Fruit fly (Drosophila melanogaster): ENCODE results near the gene Ir7c.

Ir7c gene

dm6 chrX:7908239-7909068 lies 34.3 kb downstream of the Ir7c start, which contains the start of the genes dpr14 and spidey:
Gene dpr14, minus strand, starts transcription at chrX:7908286.
Gene spidey, plus strand, starts transcription at chrX:7908931.
- TF ChIP-seq CG33017 (tag; optimal IDR thresholded peaks at IDR 0.05): peak; percentile 78
- TF ChIP-seq cic (GFP tag; optimal IDR thresholded peaks at IDR 0.05): peak; percentile 55
- peak; percentile 89 for TF ChIP-seq CG11617 (GFP tag; optimal IDR thresholded peaks at IDR 0.05)
- TF ChIP-seq CG7045 (GFP tag; optimal IDR thresholded peaks at IDR 0.05): peak; percentile 81
- TF ChIP-seq CG1620 (GFP tag; optimal IDR thresholded peaks at IDR 0.05): peak; percentile 86
- TF ChIP-seq cnc (optimal IDR thresholded peaks at IDR 0.05): no peak
- peak; percentile 84 for TF ChIP-seq Mnt (GFP tag; optimal IDR thresholded peaks at IDR 0.05)
- TF ChIP-seq CG12768 (GFP tag; optimal IDR thresholded peaks at IDR 0.05): peak; percentile 84
- peak; percentile 2 for TF ChIP-seq kay (GFP tag; ENCODE audit: borderline replicate concordance)
- peak; percentile 71 for TF ChIP-seq Crg-1 (GFP tag; optimal IDR thresholded peaks at IDR 0.05)
- TF ChIP-seq CG14711 (tag; optimal IDR thresholded peaks at IDR 0.05): peak; percentile 87
- TF ChIP-seq ovo (GFP tag; optimal IDR thresholded peaks at IDR 0.05): peak; percentile 99
- no peak for TF ChIP-seq CG5204 (GFP tag; optimal IDR thresholded peaks at IDR 0.05)
- TF ChIP-seq CG7101 (tag; optimal IDR thresholded peaks at IDR 0.05): peak; percentile 92
- TF ChIP-seq toe (GFP tag; optimal IDR thresholded peaks at IDR 0.05): peak; percentile 69
- no peak for TF ChIP-seq tj (GFP tag; optimal IDR thresholded peaks at IDR 0.05)
- TF ChIP-seq bab1 (GFP tag; optimal IDR thresholded peaks at IDR 0.05): peak; percentile 88
- TF ChIP-seq Clk (GFP tag; optimal IDR thresholded peaks at IDR 0.05): peak; percentile 72
- peak; percentile 99 for TF ChIP-seq pad (GFP tag; optimal IDR thresholded peaks at IDR 0.05)
- peak; percentile 95 for TF ChIP-seq Hr96 (GFP tag; optimal IDR thresholded peaks at IDR 0.05)

- no peak for TF ChIP-seq toe (GFP tag; optimal IDR thresholded peaks at IDR 0.05)
- TF ChIP-seq tj (GFP tag; optimal IDR thresholded peaks at IDR 0.05): peak; percentile 96
- TF ChIP-seq CG1620 (GFP tag; optimal IDR thresholded peaks at IDR 0.05): no peak
Observed at dm6 chrX:7909069-7909389, 34.8 kb downstream of the Ir7c start.

dm6 chrX:7909482-7909881 lies 35.3 kb downstream of the Ir7c start:
- TF ChIP-seq Crg-1 (GFP tag; optimal IDR thresholded peaks at IDR 0.05): no peak
- TF ChIP-seq bab1 (GFP tag; optimal IDR thresholded peaks at IDR 0.05): no peak
- TF ChIP-seq kay (GFP tag; ENCODE audit: borderline replicate concordance): no peak
- TF ChIP-seq cnc (optimal IDR thresholded peaks at IDR 0.05): no peak
- no peak for TF ChIP-seq CG11617 (GFP tag; optimal IDR thresholded peaks at IDR 0.05)
- no peak for TF ChIP-seq CG12768 (GFP tag; optimal IDR thresholded peaks at IDR 0.05)
- no peak for TF ChIP-seq toe (GFP tag; optimal IDR thresholded peaks at IDR 0.05)
- TF ChIP-seq Hr96 (GFP tag; optimal IDR thresholded peaks at IDR 0.05): no peak
- TF ChIP-seq CG14711 (tag; optimal IDR thresholded peaks at IDR 0.05): no peak
- no peak for TF ChIP-seq pad (GFP tag; optimal IDR thresholded peaks at IDR 0.05)
- TF ChIP-seq CG33017 (tag; optimal IDR thresholded peaks at IDR 0.05): no peak
- no peak for TF ChIP-seq Clk (GFP tag; optimal IDR thresholded peaks at IDR 0.05)
- no peak for TF ChIP-seq CG5204 (GFP tag; optimal IDR thresholded peaks at IDR 0.05)
- TF ChIP-seq CG1620 (GFP tag; optimal IDR thresholded peaks at IDR 0.05): no peak
- TF ChIP-seq tj (GFP tag; optimal IDR thresholded peaks at IDR 0.05): no peak
- TF ChIP-seq Mnt (GFP tag; optimal IDR thresholded peaks at IDR 0.05): no peak
- TF ChIP-seq ovo (GFP tag; optimal IDR thresholded peaks at IDR 0.05): no peak
- TF ChIP-seq CG7045 (GFP tag; optimal IDR thresholded peaks at IDR 0.05): no peak
- TF ChIP-seq CG7101 (tag; optimal IDR thresholded peaks at IDR 0.05): no peak

- no peak for TF ChIP-seq CG1620 (GFP tag; optimal IDR thresholded peaks at IDR 0.05)
- TF ChIP-seq tj (GFP tag; optimal IDR thresholded peaks at IDR 0.05): peak; percentile 46
- TF ChIP-seq cnc (optimal IDR thresholded peaks at IDR 0.05): no peak
- no peak for TF ChIP-seq toe (GFP tag; optimal IDR thresholded peaks at IDR 0.05)
- TF ChIP-seq pad (GFP tag; optimal IDR thresholded peaks at IDR 0.05): no peak
- no peak for TF ChIP-seq CG12768 (GFP tag; optimal IDR thresholded peaks at IDR 0.05)
- no peak for TF ChIP-seq Crg-1 (GFP tag; optimal IDR thresholded peaks at IDR 0.05)
- no peak for TF ChIP-seq kay (GFP tag; ENCODE audit: borderline replicate concordance)
- TF ChIP-seq CG7045 (GFP tag; optimal IDR thresholded peaks at IDR 0.05): no peak
- peak; percentile 38 for TF ChIP-seq CG7101 (tag; optimal IDR thresholded peaks at IDR 0.05)
- TF ChIP-seq ovo (GFP tag; optimal IDR thresholded peaks at IDR 0.05): peak; percentile 50
- peak; percentile 35 for TF ChIP-seq Mnt (GFP tag; optimal IDR thresholded peaks at IDR 0.05)
- TF ChIP-seq cic (GFP tag; optimal IDR thresholded peaks at IDR 0.05): peak; percentile 62
- TF ChIP-seq Clk (GFP tag; optimal IDR thresholded peaks at IDR 0.05): no peak
- TF ChIP-seq CG33017 (tag; optimal IDR thresholded peaks at IDR 0.05): no peak
- TF ChIP-seq CG11617 (GFP tag; optimal IDR thresholded peaks at IDR 0.05): peak; percentile 20
- no peak for TF ChIP-seq Hr96 (GFP tag; optimal IDR thresholded peaks at IDR 0.05)
- no peak for TF ChIP-seq CG5204 (GFP tag; optimal IDR thresholded peaks at IDR 0.05)
- TF ChIP-seq CG14711 (tag; optimal IDR thresholded peaks at IDR 0.05): peak; percentile 18
- peak; percentile 11 for TF ChIP-seq bab1 (GFP tag; optimal IDR thresholded peaks at IDR 0.05)
Observed at dm6 chrX:7911983-7912630, 37.9 kb downstream of the Ir7c start, which contains the start of gene snz. Gene snz, plus strand, starts transcription at chrX:7912089.

- TF ChIP-seq toe (GFP tag; optimal IDR thresholded peaks at IDR 0.05) (peak; percentile 86), cnc (optimal IDR thresholded peaks at IDR 0.05) (no peak), Crg-1 (GFP tag; optimal IDR thresholded peaks at IDR 0.05) (peak; percentile 84), Hr96 (GFP tag; optimal IDR thresholded peaks at IDR 0.05) (no peak), bab1 (GFP tag; optimal IDR thresholded peaks at IDR 0.05) (peak; percentile 91), CG5204 (GFP tag; optimal IDR thresholded peaks at IDR 0.05) (no peak), CG7101 (tag; optimal IDR thresholded peaks at IDR 0.05) (peak; percentile 84), CG12768 (GFP tag; optimal IDR thresholded peaks at IDR 0.05) (peak; percentile 38), ovo (GFP tag; optimal IDR thresholded peaks at IDR 0.05) (peak; percentile 92), CG14711 (tag; optimal IDR thresholded peaks at IDR 0.05) (peak; percentile 82), CG1620 (GFP tag; optimal IDR thresholded peaks at IDR 0.05) (peak; percentile 88), Clk (GFP tag; optimal IDR thresholded peaks at IDR 0.05) (no peak), cic (GFP tag; optimal IDR thresholded peaks at IDR 0.05) (peak; percentile 11), pad (GFP tag; optimal IDR thresholded peaks at IDR 0.05) (peak; percentile 96), Mnt (GFP tag; optimal IDR thresholded peaks at IDR 0.05) (peak; percentile 83), CG33017 (tag; optimal IDR thresholded peaks at IDR 0.05) (peak; percentile 42), CG11617 (GFP tag; optimal IDR thresholded peaks at IDR 0.05) (peak; percentile 77), kay (GFP tag; ENCODE audit: borderline replicate concordance) (no peak), tj (GFP tag; optimal IDR thresholded peaks at IDR 0.05) (peak; percentile 72), CG7045 (GFP tag; optimal IDR thresholded peaks at IDR 0.05) (no peak)
Observed at dm6 chrX:7920081-7920688, 46.0 kb downstream of the Ir7c start, which contains the start of the genes hdm and Ykt6. Gene hdm, minus strand, starts transcription at chrX:7920131. Gene Ykt6, plus strand, starts transcription at chrX:7920409.
